Worm (Caenorhabditis elegans) whole organism, young adult: Measurements from ENCODE around the gene nas-21.

Experiments
- F22D6.2 ChIP-seq: sonication (generic microtip); optimal IDR thresholded peaks from 2 replicates; lab custom pipeline; 2016; ENCODE audit warnings: mild to moderate bottlenecking, missing genetic modification characterization, missing compliant biosample characterization
- F57C9.4 ChIP-seq: sonication (generic microtip); optimal IDR thresholded peaks from 2 replicates; lab custom pipeline; 2017; ENCODE audit warnings: mild to moderate bottlenecking, missing genetic modification characterization, missing compliant biosample characterization
- K12H6.12 ChIP-seq: fragments of 200-800 bp; sonication (Bioruptor generic); optimal IDR thresholded peaks from 2 replicates; lab custom pipeline; 2018; ENCODE audit warnings: mild to moderate bottlenecking, missing genetic modification characterization, missing compliant biosample characterization
- ama-1 ChIP-seq, 3 experiments: fragments of 150-350 bp in 1 of 3; sonication (generic microtip) in 2 of 3; optimal IDR thresholded peaks; 2 replicates each; lab custom pipeline; 2014 to 2018; ENCODE audit warnings: missing biosample characterization in 2 of 3, missing genetic modification characterization in 2 of 3, missing genetic modification reagents in 2 of 3
- bed-1 ChIP-seq: fragments of 200-800 bp; sonication (Bioruptor generic); IDR thresholded peaks from 2 replicates; pipeline ENCODE4 v1.3.6; 2022; ENCODE audit warnings: missing genetic modification reagents, missing genetic modification characterization, missing compliant biosample characterization
- ceh-100 ChIP-seq: fragments of 200-800 bp; sonication (Bioruptor generic); IDR thresholded peaks from 2 replicates; pipeline ENCODE4 v1.3.6; 2022; ENCODE audit warnings: missing genetic modification reagents, missing genetic modification characterization, missing compliant biosample characterization
- ceh-40 ChIP-seq: fragments of 200-800 bp; sonication (Bioruptor generic); IDR thresholded peaks from 2 replicates; pipeline ENCODE4 v1.3.6; 2022; ENCODE audit warnings: missing genetic modification characterization, missing compliant biosample characterization
- hsf-1 ChIP-seq: fragments of 200-800 bp; sonication (Bioruptor generic); IDR thresholded peaks from 2 replicates; pipeline ENCODE4 v1.3.6; 2022; ENCODE audit warnings: missing genetic modification reagents, missing genetic modification characterization, missing compliant biosample characterization
- repo-1 ChIP-seq: sonication (generic microtip); optimal IDR thresholded peaks from 2 replicates; lab custom pipeline; 2017; ENCODE audit warnings: mild to moderate bottlenecking, missing genetic modification characterization, missing compliant biosample characterization
- sptf-2 ChIP-seq: fragments of 200-800 bp; sonication (Bioruptor generic); optimal IDR thresholded peaks from 2 replicates; lab custom pipeline; 2018; ENCODE audit warnings: mild to moderate bottlenecking, missing genetic modification characterization, missing compliant biosample characterization
- tbx-9 ChIP-seq: sonication (generic microtip); optimal IDR thresholded peaks from 2 replicates; lab custom pipeline; 2016; ENCODE audit warnings: borderline replicate concordance, missing genetic modification characterization, inconsistent platforms, missing compliant biosample characterization
- unc-62 ChIP-seq: fragments of 150-350 bp; optimal IDR thresholded peaks from 2 replicates; lab custom pipeline; 2014; ENCODE audit warnings: missing biosample characterization, missing genetic modification reagents, missing genetic modification characterization

DNA sequence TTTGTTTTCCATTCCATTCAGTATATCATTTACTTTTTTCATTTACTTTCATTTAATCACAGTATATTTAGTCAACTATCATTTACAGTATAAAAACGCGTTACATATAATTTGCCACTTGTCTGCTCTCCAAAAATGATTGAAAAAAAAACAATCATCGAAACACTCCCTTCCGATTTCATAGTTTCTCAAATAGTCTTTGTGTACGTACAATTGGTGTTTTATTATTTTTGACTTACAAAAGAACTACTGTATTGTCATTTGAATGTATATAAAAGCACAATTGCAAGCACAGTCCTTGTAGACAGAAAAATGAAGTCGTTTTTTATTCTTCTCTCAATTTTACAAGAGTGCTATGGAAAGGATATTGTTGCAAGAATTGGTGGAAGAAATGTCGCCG, 2.0 kb downstream of the nas-21 start, which contains the start of gene nas-22:
- TF ChIP-seq K12H6.12 (tag; lab: Kevin White, UChicago), result no peak
- no peak for TF ChIP-seq tbx-9 (tag; lab: Kevin White, UChicago)
- no peak for TF ChIP-seq F57C9.4 (tag; lab: Kevin White, UChicago)
- no peak for TF ChIP-seq unc-62 (GFP tag; lab: Kevin White, UChicago)
- TF ChIP-seq hsf-1 (GFP tag; lab: Robert Waterston, UW), result no peak
- TF ChIP-seq ceh-100 (GFP tag; lab: Robert Waterston, UW), result no peak
- TF ChIP-seq sptf-2 (GFP tag; lab: Kevin White, UChicago), result no peak
- TF ChIP-seq ceh-40 (GFP tag; lab: Robert Waterston, UW), result no peak
- TF ChIP-seq bed-1 (GFP tag; lab: Robert Waterston, UW), result no peak
- no peak for TF ChIP-seq repo-1 (tag; lab: Kevin White, UChicago)
- no peak for TF ChIP-seq F22D6.2 (tag; lab: Kevin White, UChicago)
- TF ChIP-seq ama-1 (optimal IDR thresholded peaks at IDR 0.05; lab: Kevin White, UChicago), result no peak
- no peak for TF ChIP-seq ama-1 (GFP tag; optimal IDR thresholded peaks at IDR 0.05; lab: Kevin White, UChicago)
